Fruit fly (Drosophila melanogaster) whole organism, prepupa: ENCODE results near the gene CG14280.
A peak's percentile ranks its signal among the peaks of the same experiment; 100 is the strongest.

Experiments
- CG10669 ChIP-seq: fragments of 200-800 bp; sonication (Bioruptor generic); optimal IDR thresholded peaks from 3 replicates; lab custom pipeline; 2018; ENCODE audit warnings: missing biosample characterization, mild to moderate bottlenecking, missing genetic modification characterization, moderate library complexity
- CG11294 ChIP-seq: fragments of 200-800 bp; sonication (Bioruptor generic); IDR thresholded peaks from 2 replicates; pipeline ENCODE4 v1.3.6; 2022; ENCODE audit warnings: missing biosample characterization, missing genetic modification characterization
- CG11902 ChIP-seq: fragments of 200-800 bp; sonication (Bioruptor generic); optimal IDR thresholded peaks from 3 replicates; lab custom pipeline; 2016; ENCODE audit warnings: missing biosample characterization, missing genetic modification characterization
- CG15336 ChIP-seq: fragments of 200-800 bp; sonication (Bioruptor generic); IDR thresholded peaks from 2 replicates; pipeline ENCODE4 v1.3.6; 2022; ENCODE audit warnings: missing biosample characterization, missing genetic modification characterization
- CG1621 ChIP-seq: fragments of 200-800 bp; sonication (Bioruptor generic); optimal IDR thresholded peaks from 3 replicates; lab custom pipeline; 2018; ENCODE audit warnings: missing biosample characterization, mild to moderate bottlenecking, missing genetic modification characterization
- CG3032 ChIP-seq: fragments of 200-800 bp; optimal IDR thresholded peaks from 2 replicates; lab custom pipeline; 2019; ENCODE audit warnings: missing biosample characterization, mild to moderate bottlenecking, missing genetic modification characterization, moderate library complexity
- CG34406 ChIP-seq: fragments of 200-800 bp; sonication (Bioruptor generic); optimal IDR thresholded peaks from 3 replicates; lab custom pipeline; 2016; ENCODE audit warnings: missing biosample characterization, missing genetic modification characterization
- CG4318 ChIP-seq: fragments of 200-800 bp; sonication (Bioruptor generic); optimal IDR thresholded peaks from 3 replicates; lab custom pipeline; 2017; ENCODE audit warnings: missing biosample characterization, mild to moderate bottlenecking, missing genetic modification characterization
- CG6163 ChIP-seq: fragments of 200-800 bp; sonication (Bioruptor generic); IDR thresholded peaks from 3 replicates; pipeline ENCODE4 v1.3.6; 2022; ENCODE audit warnings: missing biosample characterization, missing genetic modification characterization
- CG6276 ChIP-seq: fragments of 200-800 bp; sonication (Bioruptor generic); optimal IDR thresholded peaks from 2 replicates; lab custom pipeline; 2017; ENCODE audit warnings: missing biosample characterization, mild to moderate bottlenecking, missing genetic modification characterization
- CG6792 ChIP-seq: fragments of 200-800 bp; sonication (Bioruptor generic); optimal IDR thresholded peaks from 3 replicates; lab custom pipeline; 2016; ENCODE audit warnings: missing biosample characterization, missing genetic modification characterization
- CG6854 ChIP-seq: fragments of 200-800 bp; sonication (Bioruptor generic); optimal IDR thresholded peaks from 2 replicates; lab custom pipeline; 2017; ENCODE audit warnings: missing biosample characterization, mild to moderate bottlenecking, missing genetic modification characterization
- CG8319 ChIP-seq: fragments of 200-800 bp; sonication (Bioruptor generic); optimal IDR thresholded peaks from 3 replicates; lab custom pipeline; 2016; ENCODE audit warnings: missing biosample characterization, missing genetic modification characterization
- CG8632 ChIP-seq: fragments of 200-800 bp; sonication (Bioruptor generic); optimal IDR thresholded peaks from 3 replicates; lab custom pipeline; 2016; ENCODE audit warnings: missing biosample characterization, missing genetic modification characterization
- Eip78C ChIP-seq: fragments of 200-800 bp; sonication (Bioruptor generic); peaks from one replicate; lab custom pipeline; 2016; ENCODE audit warnings: missing biosample characterization, missing genetic modification characterization
- Hr38 ChIP-seq: sonication (Bioruptor generic); optimal IDR thresholded peaks from 2 replicates; lab custom pipeline; 2016; ENCODE audit warnings: missing biosample characterization, missing genetic modification characterization
- Lpt ChIP-seq: fragments of 200-800 bp; sonication (Bioruptor generic); optimal IDR thresholded peaks from 3 replicates; lab custom pipeline; 2016; ENCODE audit warnings: missing biosample characterization, missing genetic modification characterization
- OdsH ChIP-seq: fragments of 200-800 bp; sonication (Bioruptor generic); optimal IDR thresholded peaks from 3 replicates; lab custom pipeline; 2016; ENCODE audit warnings: missing biosample characterization, missing genetic modification characterization
- Smox ChIP-seq: fragments of 200-800 bp; sonication (Bioruptor generic); optimal IDR thresholded peaks from 3 replicates; lab custom pipeline; 2016; ENCODE audit warnings: missing biosample characterization, missing genetic modification characterization
- Sox102F ChIP-seq: fragments of 200-800 bp; sonication (Bioruptor generic); optimal IDR thresholded peaks from 2 replicates; lab custom pipeline; 2016; ENCODE audit warnings: missing biosample characterization, mild to moderate bottlenecking, missing genetic modification characterization
- Sox14 ChIP-seq: fragments of 200-800 bp; sonication (Bioruptor generic); optimal IDR thresholded peaks from 3 replicates; lab custom pipeline; 2016; ENCODE audit warnings: missing biosample characterization, missing genetic modification characterization
- achi ChIP-seq: fragments of 200-800 bp; sonication (Bioruptor generic); optimal IDR thresholded peaks from 3 replicates; lab custom pipeline; 2016; ENCODE audit warnings: missing biosample characterization, missing genetic modification characterization
- acj6 ChIP-seq: fragments of 200-800 bp; sonication (Bioruptor generic); optimal IDR thresholded peaks from 3 replicates; lab custom pipeline; 2016; ENCODE audit warnings: missing biosample characterization, missing genetic modification characterization
- dac ChIP-seq: fragments of 200-800 bp; sonication (Bioruptor generic); optimal IDR thresholded peaks from 2 replicates; lab custom pipeline; 2017; ENCODE audit warnings: missing biosample characterization, mild to moderate bottlenecking, missing genetic modification characterization
- dsx ChIP-seq: fragments of 200-800 bp; optimal IDR thresholded peaks from 3 replicates; lab custom pipeline; 2019; ENCODE audit warnings: missing biosample characterization, mild to moderate bottlenecking, missing genetic modification characterization, moderate library complexity; ENCODE audit not compliant: poor library complexity, severe bottlenecking
- eg ChIP-seq: fragments of 200-800 bp; sonication (Bioruptor generic); IDR thresholded peaks from 3 replicates; pipeline ENCODE4 v1.3.6; 2022; ENCODE audit warnings: missing biosample characterization, missing genetic modification characterization
- esn ChIP-seq: fragments of 200-800 bp; sonication (Bioruptor generic); optimal IDR thresholded peaks from 2 replicates; lab custom pipeline; 2016; ENCODE audit warnings: missing biosample characterization, mild to moderate bottlenecking, missing genetic modification characterization, moderate library complexity
- fkh ChIP-seq: fragments of 200-800 bp; sonication (Bioruptor generic); optimal IDR thresholded peaks from 3 replicates; lab custom pipeline; 2017; ENCODE audit warnings: missing biosample characterization, mild to moderate bottlenecking, missing genetic modification characterization, moderate library complexity
- lz ChIP-seq: fragments of 200-800 bp; sonication (Bioruptor generic); optimal IDR thresholded peaks from 3 replicates; lab custom pipeline; 2016; ENCODE audit warnings: missing biosample characterization, missing genetic modification characterization
- salr ChIP-seq, 2 experiments: fragments of 200-800 bp; sonication (Bioruptor generic); optimal IDR thresholded peaks; 3 replicates each; lab custom pipeline; 2016 to 2018; ENCODE audit warnings: missing biosample characterization in 2 of 2, missing genetic modification characterization in 2 of 2, mild to moderate bottlenecking in 1 of 2
- spab ChIP-seq: fragments of 200-800 bp; sonication (Bioruptor generic); optimal IDR thresholded peaks from 2 replicates; lab custom pipeline; 2017; ENCODE audit warnings: missing biosample characterization, mild to moderate bottlenecking, missing genetic modification characterization, missing genetic modification reagents
- ss ChIP-seq, 2 experiments: fragments of 200-800 bp; sonication (Bioruptor generic); optimal IDR thresholded peaks; 2 replicates in 1 of 2; 3 replicates in 1 of 2; lab custom pipeline; 2017 to 2018; ENCODE audit warnings: mild to moderate bottlenecking in 2 of 2, missing biosample characterization in 2 of 2, missing genetic modification characterization in 2 of 2, moderate library complexity in 1 of 2
- svp ChIP-seq: fragments of 200-800 bp; sonication (Bioruptor generic); peaks from one replicate; lab custom pipeline; 2016; ENCODE audit warnings: missing biosample characterization, missing genetic modification characterization
- topi ChIP-seq: fragments of 200-800 bp; sonication (Bioruptor generic); optimal IDR thresholded peaks from 3 replicates; lab custom pipeline; 2016; ENCODE audit warnings: missing biosample characterization, missing genetic modification characterization
- vri ChIP-seq: fragments of 200-800 bp; sonication (Bioruptor generic); optimal IDR thresholded peaks from 3 replicates; lab custom pipeline; 2016; ENCODE audit warnings: missing biosample characterization, mild to moderate bottlenecking, missing genetic modification characterization

Gene CG14280

dm6 chr3R:19286488-19286887, 29.9 kb downstream of the CG14280 start (continued):
- TF ChIP-seq ss (GFP tag; optimal IDR thresholded peaks at IDR 0.05; lab: Kevin White, UChicago) (peak; percentile 68 to 78), fkh (GFP tag; lab: Kevin White, UChicago) (no peak), CG11902 (GFP tag; lab: Kevin White, UChicago) (peak; percentile 75), CG11294 (GFP tag; lab: Robert Waterston, UW) (no peak), Smox (GFP tag; lab: Kevin White, UChicago) (peak; percentile 91), salr (GFP tag; optimal IDR thresholded peaks at IDR 0.05; lab: Kevin White, UChicago) (peak; percentile 29 to 80), topi (GFP tag; lab: Kevin White, UChicago) (peak; percentile 91), lz (GFP tag; lab: Kevin White, UChicago) (peak; percentile 91)

DNA sequence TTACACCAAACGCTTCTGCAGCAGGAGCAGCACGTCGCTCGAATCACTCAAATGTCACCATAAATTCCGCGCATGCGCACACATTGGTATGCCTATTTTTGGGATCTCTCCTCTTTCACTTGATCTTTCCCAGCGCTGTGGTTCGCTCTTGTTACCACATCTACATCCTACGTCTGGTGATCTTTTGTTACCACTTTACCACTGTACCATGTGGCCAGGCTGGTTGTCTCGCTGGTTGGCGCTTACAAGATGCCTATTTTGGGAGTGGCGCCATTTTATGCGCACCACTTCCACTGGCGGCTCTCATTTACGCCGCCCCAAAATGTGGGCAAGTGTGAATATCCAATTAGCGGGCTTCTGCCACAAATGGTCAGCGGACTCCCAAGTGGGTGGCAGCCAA, 31.1 kb downstream of the CG14280 start:
- TF ChIP-seq Eip78C: peak; percentile 54
- TF ChIP-seq CG15336 (GFP tag; lab: Robert Waterston, UW): no peak
- TF ChIP-seq, all 60 proteins: peak for 1

- TF ChIP-seq CG6163 (GFP tag; lab: Robert Waterston, UW): no peak
- TF ChIP-seq CG34406 (GFP tag; lab: Kevin White, UChicago): no peak
- TF ChIP-seq svp (GFP tag; lab: Kevin White, UChicago): no peak
Measured at dm6 chr3R:19292971-19293370, 36.4 kb downstream of the CG14280 start.

DNA sequence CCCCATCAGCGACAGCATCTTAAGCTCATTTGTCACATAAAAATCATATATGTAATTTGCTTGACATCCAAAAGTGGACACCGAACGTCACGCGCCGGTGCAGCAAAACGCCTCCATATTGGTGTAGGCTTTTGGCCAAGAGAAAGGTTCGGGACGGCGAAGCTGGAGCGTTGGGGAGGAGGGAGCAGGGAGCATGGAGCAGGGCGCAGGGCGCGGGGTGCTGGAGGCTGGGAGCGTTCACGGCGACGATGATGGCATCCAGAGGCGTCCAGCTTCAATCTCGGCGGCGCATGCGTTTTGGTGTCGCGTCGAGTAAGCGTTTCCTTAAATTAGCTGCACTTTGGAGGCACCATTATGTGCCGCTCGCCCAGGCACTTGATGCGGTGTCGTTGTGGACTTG, 37.3 kb downstream of the CG14280 start:
- TF ChIP-seq CG4318 (no peak), CG8632 (GFP tag; lab: Kevin White, UChicago) (no peak), Hr38 (GFP tag; lab: Kevin White, UChicago) (no peak), topi (GFP tag; lab: Kevin White, UChicago) (no peak), acj6 (no peak), spab (no peak), CG6854 (GFP tag; lab: Kevin White, UChicago) (peak; percentile 57), fkh (GFP tag; lab: Kevin White, UChicago) (no peak), CG6276 (GFP tag; lab: Kevin White, UChicago) (no peak)

DNA sequence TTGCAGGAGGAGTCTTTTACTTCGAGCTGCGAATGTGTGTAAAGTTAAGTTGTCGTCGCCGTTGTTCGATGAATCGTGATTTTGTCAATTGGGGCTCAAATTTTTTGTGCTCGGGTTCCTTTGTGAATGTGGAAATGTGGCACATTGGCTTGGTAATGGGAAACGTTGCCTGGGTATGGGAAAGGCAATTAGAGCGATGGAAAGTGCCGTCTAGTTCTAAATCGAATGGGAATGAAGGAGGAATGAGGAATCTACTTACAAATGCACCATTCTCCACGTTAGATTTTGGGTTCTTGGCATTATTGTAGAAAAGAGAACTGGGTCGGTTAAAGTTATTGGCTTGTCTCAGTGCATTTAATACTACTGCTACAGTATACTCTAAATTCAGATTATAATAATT, 41.0 kb downstream of the CG14280 start, which contains the start of gene CG44174:
Gene CG44174 (minus strand): TSS at position 101 of the 400 bp plus-strand sequence.
- TF ChIP-seq CG3032 (tag; lab: Kevin White, UChicago): no peak

DNA sequence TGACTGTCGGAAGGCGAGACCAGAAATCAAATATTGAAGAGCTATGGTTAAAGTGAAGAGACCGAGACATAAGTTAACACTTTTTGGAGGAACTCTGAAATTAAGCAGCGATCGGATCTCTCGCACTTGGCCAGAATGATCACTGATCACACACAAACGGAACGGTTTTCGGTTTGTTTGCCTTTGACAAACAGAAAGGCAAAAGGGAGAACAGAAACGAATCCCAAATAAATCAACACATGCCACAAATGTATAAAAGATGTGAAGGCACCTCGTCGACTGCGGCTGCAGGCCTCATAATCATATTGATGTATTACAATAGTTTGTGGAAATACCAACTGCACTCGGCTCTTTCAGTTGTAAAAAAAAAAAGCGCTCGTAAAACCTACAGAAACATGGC, 41.6 kb downstream of the CG14280 start:
- TF ChIP-seq dac (GFP tag; lab: Kevin White, UChicago) (no peak), salr (GFP tag; optimal IDR thresholded peaks at IDR 0.05; lab: Kevin White, UChicago) (no peak), OdsH (GFP tag; lab: Kevin White, UChicago) (no peak), fkh (GFP tag; lab: Kevin White, UChicago) (peak; percentile 63)

DNA sequence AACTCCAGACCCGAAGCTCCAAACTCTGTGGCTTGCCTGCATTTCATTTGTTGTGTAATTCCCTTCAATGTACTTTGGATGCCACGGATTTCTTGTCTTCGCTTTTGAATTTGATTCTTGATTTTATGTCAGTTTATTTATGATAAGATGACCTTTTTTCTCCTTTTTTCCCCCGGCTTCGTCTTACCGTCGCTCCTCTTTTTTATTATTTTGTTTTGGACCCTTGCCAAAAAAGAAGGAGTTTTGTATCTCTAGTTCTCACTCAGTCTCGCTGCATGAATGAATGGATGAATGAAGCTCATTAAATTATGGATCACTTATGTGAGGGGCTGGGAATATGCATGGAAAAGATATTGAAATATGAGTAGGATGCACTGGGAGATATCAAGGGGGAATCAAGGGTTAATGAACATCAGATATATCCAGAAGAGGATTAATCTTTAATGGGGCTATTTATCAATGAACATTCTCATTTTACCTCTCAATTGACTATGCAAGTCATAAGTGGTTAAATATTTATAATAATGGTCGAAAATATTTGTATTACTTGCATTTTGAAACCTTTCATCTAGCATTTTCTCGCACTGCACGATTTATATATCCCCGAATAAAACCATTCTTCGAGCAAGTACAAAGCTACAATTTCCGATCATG, 43.3 kb downstream of the CG14280 start:
- peak; percentile 37 for TF ChIP-seq vri (GFP tag; lab: Kevin White, UChicago)
- TF ChIP-seq dac (GFP tag; lab: Kevin White, UChicago): no peak
- TF ChIP-seq svp (GFP tag; lab: Kevin White, UChicago): no peak
- TF ChIP-seq CG10669 (GFP tag; lab: Kevin White, UChicago): no peak
- no peak for TF ChIP-seq esn (GFP tag; lab: Kevin White, UChicago)
- TF ChIP-seq dsx: no peak
- TF ChIP-seq Eip78C: peak; percentile 69
- TF ChIP-seq achi: no peak
- no peak for TF ChIP-seq eg
- no peak for TF ChIP-seq CG1621 (tag; lab: Kevin White, UChicago)
- TF ChIP-seq CG6276 (GFP tag; lab: Kevin White, UChicago): no peak
- no peak for TF ChIP-seq lz (GFP tag; lab: Kevin White, UChicago)
- no peak for TF ChIP-seq CG6792 (GFP tag; lab: Kevin White, UChicago)
- no peak for TF ChIP-seq Sox14 (GFP tag; lab: Kevin White, UChicago)
- peak; percentile 7 for TF ChIP-seq CG6854 (GFP tag; lab: Kevin White, UChicago)
- TF ChIP-seq acj6: no peak
- TF ChIP-seq Sox102F (GFP tag; lab: Kevin White, UChicago): no peak
- TF ChIP-seq CG8319 (GFP tag; lab: Kevin White, UChicago): no peak
- TF ChIP-seq CG6163 (GFP tag; lab: Robert Waterston, UW): no peak
- no peak for TF ChIP-seq Lpt (GFP tag; lab: Kevin White, UChicago)
